Fruit fly (Drosophila melanogaster) S2 (cell line): ENCODE data around the gene CG12523.

Experiments used
- CG8478 ChIP-seq: fragments of >200 bp; optimal IDR thresholded peaks from 2 replicates; lab custom pipeline; 2018
- CTCF ChIP-seq, 2 experiments: fragments of >200 bp; optimal IDR thresholded peaks; 2 replicates each; lab custom pipeline; 2018

CG12523 gene

DNA sequence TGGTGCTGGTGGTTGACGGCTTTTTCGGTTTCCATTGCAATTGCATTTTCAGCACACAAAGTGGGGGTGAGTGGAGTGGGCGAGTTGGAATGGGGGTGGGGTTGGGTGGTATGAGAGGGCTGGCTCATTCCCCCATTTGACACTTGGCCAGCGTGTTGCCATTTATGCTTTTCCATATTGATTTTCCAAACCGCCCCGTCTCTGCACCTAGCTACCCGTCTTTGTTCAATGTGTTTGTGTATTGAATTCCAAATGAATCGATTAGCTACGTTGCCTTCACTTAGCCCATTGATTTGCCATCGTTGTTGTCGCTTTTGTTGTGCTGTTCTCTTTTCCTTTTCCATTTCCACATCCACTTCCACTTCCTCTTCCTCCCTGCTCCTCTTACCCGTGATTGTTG is 42.7 kb downstream of the CG12523 start:
- TF ChIP-seq CG8478 (lab: Kevin White, UChicago) (no peak), CTCF (optimal IDR thresholded peaks at IDR 0.05; lab: Kevin White, UChicago) (no peak)

DNA sequence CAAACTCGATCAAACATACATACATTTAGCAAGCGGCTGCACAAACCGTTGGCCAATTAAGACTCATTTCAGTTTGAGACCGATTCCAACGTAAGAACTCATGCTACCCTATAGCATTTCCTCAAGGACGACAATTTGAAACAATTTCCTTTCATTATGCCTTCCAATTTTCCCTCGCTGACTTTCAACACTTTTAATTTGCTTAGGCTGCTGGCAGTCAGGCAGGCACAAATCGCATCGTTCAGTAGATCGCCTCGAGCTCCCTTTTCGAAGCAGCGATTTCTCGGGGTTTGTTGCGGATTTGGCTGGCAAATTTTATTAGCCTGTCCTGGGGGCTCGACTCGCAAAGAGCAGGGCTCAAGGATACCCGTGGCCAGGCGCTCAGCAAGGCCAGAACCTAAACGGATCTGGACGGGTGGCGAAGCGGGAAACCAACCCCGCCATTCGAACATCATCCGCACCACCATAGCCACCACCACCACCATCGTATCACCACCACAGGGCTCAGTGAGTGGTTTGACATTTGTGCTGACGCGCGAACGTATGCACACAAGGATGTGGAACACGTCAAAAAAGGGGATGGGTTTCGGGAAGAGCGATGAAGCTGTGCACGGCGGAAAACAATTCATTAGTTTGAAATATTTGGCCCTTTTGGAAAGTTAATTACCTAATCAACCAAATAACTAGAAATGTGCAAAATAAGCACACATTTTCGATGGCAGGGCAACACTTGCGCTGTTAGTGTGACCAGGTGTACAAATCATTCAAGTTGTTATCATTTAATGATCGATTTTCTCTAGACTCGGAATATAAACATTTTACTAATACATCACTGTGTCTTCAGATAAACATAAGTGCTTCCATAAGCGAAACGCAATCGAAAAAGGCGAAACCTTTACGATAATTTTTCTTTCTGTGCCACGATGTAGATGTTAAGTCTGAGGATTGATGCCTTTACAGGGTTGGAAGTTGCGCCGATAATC is 43.8 kb downstream of the CG12523 start:
- no peak for TF ChIP-seq CTCF (optimal IDR thresholded peaks at IDR 0.05; lab: Kevin White, UChicago)
- TF ChIP-seq CG8478 (lab: Kevin White, UChicago), result no peak

DNA sequence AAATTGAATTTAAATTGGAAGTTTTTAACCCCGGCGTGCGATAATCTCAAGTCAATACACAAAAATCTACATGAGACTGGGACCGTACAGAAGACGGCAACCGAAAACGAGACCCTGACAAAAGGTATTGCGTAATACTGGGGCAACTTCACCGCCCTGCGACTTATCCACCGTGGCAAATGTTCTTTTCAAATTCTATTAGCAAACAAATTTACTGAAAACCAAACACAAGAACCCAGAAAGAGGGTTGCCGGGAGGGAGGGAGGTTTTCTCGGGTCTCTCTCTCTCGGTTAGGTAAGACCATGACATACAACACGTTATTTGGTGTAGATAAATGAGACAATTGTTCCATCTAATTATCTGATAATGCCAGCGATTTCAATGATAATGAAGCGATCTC is 44.8 kb downstream of the CG12523 start:
- no peak for TF ChIP-seq CTCF (optimal IDR thresholded peaks at IDR 0.05; lab: Kevin White, UChicago)
- no peak for TF ChIP-seq CG8478 (lab: Kevin White, UChicago)

- no peak for TF ChIP-seq CG8478 (lab: Kevin White, UChicago)
- TF ChIP-seq CTCF (optimal IDR thresholded peaks at IDR 0.05; lab: Kevin White, UChicago), result no peak
These were observed 47.0 kb downstream of the CG12523 start for dm6 chr3L:10847790-10848492.

dm6 chr3L:10848712-10849377 is 47.9 kb downstream of the CG12523 start:
- TF ChIP-seq CTCF (optimal IDR thresholded peaks at IDR 0.05; lab: Kevin White, UChicago) (no peak), CG8478 (lab: Kevin White, UChicago) (no peak)

dm6 chr3L:10849620-10850302 is 48.8 kb downstream of the CG12523 start:
- TF ChIP-seq CTCF (optimal IDR thresholded peaks at IDR 0.05; lab: Kevin White, UChicago) (no peak), CG8478 (lab: Kevin White, UChicago) (no peak)

DNA sequence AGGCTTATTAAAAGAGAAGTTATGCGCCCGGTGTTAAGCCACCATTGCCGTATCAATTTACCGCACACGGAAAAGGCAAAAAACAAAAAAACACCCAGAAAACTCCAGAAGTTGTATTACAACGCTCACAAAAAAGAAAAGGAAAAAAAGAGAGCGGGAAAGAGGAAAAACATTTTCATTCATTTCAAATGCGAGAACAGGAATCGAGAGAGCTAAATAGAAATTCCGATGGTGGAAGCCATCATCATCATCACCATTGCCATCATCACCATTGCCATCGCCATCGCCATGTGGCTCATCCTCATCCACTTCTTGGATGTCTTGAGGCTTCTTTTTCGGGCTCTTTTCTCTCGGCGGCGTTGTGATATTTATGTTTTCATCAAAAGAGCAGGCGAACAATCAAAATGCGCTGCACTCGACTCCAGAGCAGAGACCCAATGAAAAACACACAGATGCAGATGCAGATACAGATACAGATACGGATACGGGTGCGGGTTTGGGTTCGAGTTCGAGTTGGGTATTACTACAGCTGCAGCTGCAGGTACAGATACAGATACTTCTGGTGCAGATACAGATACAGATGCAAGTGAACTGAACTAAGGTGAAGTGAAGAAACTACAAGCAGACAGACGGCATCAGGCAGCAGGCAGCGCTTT is 50.2 kb downstream of the CG12523 start:
- TF ChIP-seq CTCF (optimal IDR thresholded peaks at IDR 0.05; lab: Kevin White, UChicago), result peak in 1 of 2 experiments; percentile 7
- TF ChIP-seq CG8478 (lab: Kevin White, UChicago), result no peak

- TF ChIP-seq CG8478 (lab: Kevin White, UChicago) (no peak), CTCF (optimal IDR thresholded peaks at IDR 0.05; lab: Kevin White, UChicago) (no peak)
These were observed 50.9 kb downstream of the CG12523 start for dm6 chr3L:10851853-10852346.
